Fruit fly (Drosophila melanogaster) whole organism, embryonic: ENCODE measurements around the gene CG5107.

Experiments
- BEAF-32 ChIP-seq: fragments of 200-800 bp; sonication (Bioruptor generic); optimal IDR thresholded peaks from 3 replicates; lab custom pipeline; 2017; ENCODE audit warnings: missing biosample characterization, missing genetic modification characterization, mild to moderate bottlenecking, moderate library complexity, missing genetic modification reagents
- Bgb ChIP-seq: fragments of 200-800 bp; sonication (Bioruptor generic); IDR thresholded peaks from 2 replicates; pipeline ENCODE4 v1.3.6; 2022; ENCODE audit warnings: missing biosample characterization, missing genetic modification characterization; ENCODE audit not compliant: partially characterized antibody
- Bteb2 ChIP-seq: fragments of 200-800 bp; sonication (Bioruptor generic); optimal IDR thresholded peaks from 2 replicates; lab custom pipeline; 2016; ENCODE audit warnings: missing biosample characterization, missing genetic modification characterization
- CG10431 ChIP-seq: fragments of 200-800 bp; sonication (Bioruptor generic); optimal IDR thresholded peaks from 3 replicates; lab custom pipeline; 2018; ENCODE audit warnings: missing biosample characterization, mild to moderate bottlenecking, missing genetic modification characterization
- CG10543 ChIP-seq: fragments of 200-800 bp; sonication (Bioruptor generic); optimal IDR thresholded peaks from 3 replicates; lab custom pipeline; 2017; ENCODE audit warnings: missing biosample characterization, mild to moderate bottlenecking, missing genetic modification characterization, moderate library complexity
- CG11093 ChIP-seq: fragments of 200-800 bp; sonication (Bioruptor generic); IDR thresholded peaks from 3 replicates; pipeline ENCODE4 v1.3.6; 2022; ENCODE audit warnings: missing biosample characterization, missing genetic modification characterization
- CG12659 ChIP-seq: fragments of 200-800 bp; sonication (Bioruptor generic); optimal IDR thresholded peaks from 3 replicates; lab custom pipeline; 2017; ENCODE audit warnings: mild to moderate bottlenecking, missing biosample characterization, missing genetic modification reagents, missing genetic modification characterization
- CG13287 ChIP-seq: fragments of 200-800 bp; sonication (Bioruptor generic); IDR thresholded peaks from 2 replicates; pipeline ENCODE4 v1.3.6; 2022; ENCODE audit warnings: missing biosample characterization, missing genetic modification characterization; ENCODE audit not compliant: partially characterized antibody
- CG14965 ChIP-seq: fragments of 200-800 bp; sonication (Bioruptor generic); optimal IDR thresholded peaks from 2 replicates; lab custom pipeline; 2016; ENCODE audit warnings: missing biosample characterization, missing genetic modification characterization, borderline replicate concordance
- CG16813 ChIP-seq: fragments of 200-800 bp; sonication (Bioruptor generic); IDR thresholded peaks from 3 replicates; pipeline ENCODE4 v1.3.6; 2022; ENCODE audit warnings: missing biosample characterization, missing genetic modification characterization; ENCODE audit not compliant: partially characterized antibody
- CG16815 ChIP-seq: fragments of 200-800 bp; sonication (Bioruptor generic); optimal IDR thresholded peaks from 3 replicates; lab custom pipeline; 2017; ENCODE audit warnings: missing biosample characterization, mild to moderate bottlenecking, missing genetic modification characterization
- CG17829 ChIP-seq: fragments of 200-800 bp; optimal IDR thresholded peaks from 2 replicates; lab custom pipeline; 2019; ENCODE audit warnings: missing biosample characterization, mild to moderate bottlenecking, missing genetic modification characterization, moderate library complexity
- CG2129 ChIP-seq: fragments of 200-800 bp; sonication (Bioruptor generic); IDR thresholded peaks from 2 replicates; pipeline ENCODE4 v1.3.6; 2022; ENCODE audit warnings: missing biosample characterization, missing genetic modification characterization; ENCODE audit not compliant: partially characterized antibody
- CG4820 ChIP-seq: fragments of 200-800 bp; sonication (Bioruptor generic); optimal IDR thresholded peaks from 3 replicates; lab custom pipeline; 2016; ENCODE audit warnings: missing biosample characterization, missing genetic modification characterization
- CG6791 ChIP-seq: fragments of 200-800 bp; sonication (Bioruptor generic); IDR thresholded peaks from 3 replicates; pipeline ENCODE4 v1.3.6; 2022; ENCODE audit warnings: missing biosample characterization, missing genetic modification characterization; ENCODE audit not compliant: partially characterized antibody
- Dll ChIP-seq: fragments of 200-800 bp; sonication (Bioruptor generic); IDR thresholded peaks from 4 replicates; pipeline ENCODE4 v1.3.6; 2022; ENCODE audit warnings: missing biosample characterization, missing genetic modification characterization; ENCODE audit not compliant: partially characterized antibody
- Doc3 ChIP-seq: fragments of 200-800 bp; sonication (Bioruptor generic); IDR thresholded peaks from 3 replicates; pipeline ENCODE4 v1.3.6; 2022; ENCODE audit warnings: missing biosample characterization, missing genetic modification characterization; ENCODE audit not compliant: partially characterized antibody
- Dref ChIP-seq: fragments of 200-800 bp; sonication (Bioruptor generic); IDR thresholded peaks from 2 replicates; pipeline ENCODE4 v1.3.6; 2022; ENCODE audit warnings: missing biosample characterization, missing genetic modification characterization
- HLH4C ChIP-seq: fragments of 200-800 bp; sonication (Bioruptor generic); IDR thresholded peaks from 3 replicates; pipeline ENCODE4 v1.3.6; 2022; ENCODE audit warnings: missing biosample characterization, missing genetic modification characterization; ENCODE audit not compliant: partially characterized antibody
- NC2β ChIP-seq: fragments of 200-800 bp; sonication (Bioruptor generic); optimal IDR thresholded peaks from 2 replicates; lab custom pipeline; 2016; ENCODE audit warnings: missing biosample characterization, missing genetic modification characterization
- Oaz ChIP-seq: fragments of 200-800 bp; sonication (Bioruptor generic); IDR thresholded peaks from 2 replicates; pipeline ENCODE4 v1.3.6; 2022; ENCODE audit warnings: missing biosample characterization, missing genetic modification characterization
- Scr ChIP-seq: fragments of 200-800 bp; sonication (Bioruptor generic); IDR thresholded peaks from 2 replicates; pipeline ENCODE4 v1.3.6; 2022; ENCODE audit warnings: missing biosample characterization, missing genetic modification characterization; ENCODE audit not compliant: partially characterized antibody
- crp ChIP-seq, 2 experiments: fragments of 200-800 bp; sonication (Bioruptor generic); optimal IDR thresholded peaks; 2 replicates in 1 of 2; 3 replicates in 1 of 2; lab custom pipeline; 2017; ENCODE audit warnings: missing biosample characterization in 2 of 2, missing genetic modification characterization in 2 of 2, mild to moderate bottlenecking in 1 of 2, moderate library complexity in 1 of 2
- fd3F ChIP-seq: fragments of 200-800 bp; sonication (Bioruptor generic); optimal IDR thresholded peaks from 2 replicates; lab custom pipeline; 2018; ENCODE audit warnings: missing biosample characterization, mild to moderate bottlenecking, missing genetic modification characterization, moderate library complexity
- hb ChIP-seq: fragments of 200-800 bp; sonication (Bioruptor generic); IDR thresholded peaks from 3 replicates; pipeline ENCODE4 v1.3.6; 2022; ENCODE audit warnings: missing biosample characterization, missing genetic modification characterization; ENCODE audit not compliant: partially characterized antibody
- hbn ChIP-seq: fragments of 200-800 bp; sonication (Bioruptor generic); IDR thresholded peaks from 2 replicates; pipeline ENCODE4 v1.3.6; 2022; ENCODE audit warnings: missing biosample characterization, missing genetic modification characterization; ENCODE audit not compliant: partially characterized antibody
- knrl ChIP-seq: fragments of 200-800 bp; sonication (Bioruptor generic); IDR thresholded peaks from 3 replicates; pipeline ENCODE4 v1.3.6; 2022; ENCODE audit warnings: missing biosample characterization, missing genetic modification characterization; ENCODE audit not compliant: partially characterized antibody
- lola ChIP-seq, 3 experiments: fragments of >200 bp in 2 of 3; fragments of 200-800 bp in 1 of 3; sonication (Bioruptor generic) in 1 of 3; optimal IDR thresholded peaks; 2 replicates each; lab custom pipeline; 2017 to 2019; ENCODE audit warnings: missing biosample characterization in 3 of 3, missing genetic modification characterization in 3 of 3, mild to moderate bottlenecking in 1 of 3, moderate library complexity in 1 of 3
- nerfin-2 ChIP-seq: fragments of 200-800 bp; sonication (Bioruptor generic); IDR thresholded peaks from 2 replicates; pipeline ENCODE4 v1.3.6; 2022; ENCODE audit warnings: missing biosample characterization, missing genetic modification characterization; ENCODE audit not compliant: partially characterized antibody
- nmo ChIP-seq: fragments of 200-800 bp; sonication (Bioruptor generic); optimal IDR thresholded peaks from 2 replicates; lab custom pipeline; 2018; ENCODE audit warnings: missing biosample characterization, mild to moderate bottlenecking, missing genetic modification characterization, moderate library complexity
- sna ChIP-seq: fragments of 200-800 bp; sonication (Bioruptor generic); IDR thresholded peaks from 2 replicates; pipeline ENCODE4 v1.3.6; 2022; ENCODE audit warnings: missing biosample characterization, missing genetic modification characterization; ENCODE audit not compliant: partially characterized antibody
- stwl ChIP-seq: fragments of 200-800 bp; sonication (Bioruptor generic); optimal IDR thresholded peaks from 3 replicates; lab custom pipeline; 2018; ENCODE audit warnings: missing biosample characterization, mild to moderate bottlenecking, missing genetic modification characterization, moderate library complexity
- tna ChIP-seq: fragments of 200-800 bp; sonication (Bioruptor generic); IDR thresholded peaks from 2 replicates; pipeline ENCODE4 v1.3.6; 2022; ENCODE audit warnings: missing biosample characterization, missing genetic modification characterization; ENCODE audit not compliant: partially characterized antibody
- ttk ChIP-seq: fragments of 200-800 bp; sonication (Bioruptor generic); IDR thresholded peaks from 2 replicates; pipeline ENCODE4 v2.1.2; 2022; ENCODE audit warnings: missing biosample characterization, missing genetic modification characterization
- unc-4 ChIP-seq: fragments of 200-800 bp; sonication (Bioruptor generic); IDR thresholded peaks from 2 replicates; pipeline ENCODE4 v1.3.6; 2022; ENCODE audit warnings: missing biosample characterization, missing genetic modification characterization; ENCODE audit not compliant: partially characterized antibody
- vnd ChIP-seq: fragments of 200-800 bp; sonication (Bioruptor generic); IDR thresholded peaks from 3 replicates; pipeline ENCODE4 v1.3.6; 2022; ENCODE audit warnings: missing biosample characterization, missing genetic modification characterization; ENCODE audit not compliant: partially characterized antibody
- wek ChIP-seq: fragments of 200-800 bp; sonication (Bioruptor generic); optimal IDR thresholded peaks from 3 replicates; lab custom pipeline; 2018; ENCODE audit warnings: missing biosample characterization, mild to moderate bottlenecking, missing genetic modification characterization, moderate library complexity
- wor ChIP-seq: fragments of 200-800 bp; sonication (Bioruptor generic); IDR thresholded peaks from 2 replicates; pipeline ENCODE4 v1.3.6; 2022; ENCODE audit warnings: missing biosample characterization, missing genetic modification characterization

Gene CG5107

dm6 chr3R:25495072-25495471, 9.9 kb upstream of the CG5107 start, which contains the start of gene CG33494 (continued):
- TF ChIP-seq Bteb2 (GFP tag; lab: Kevin White, UChicago) (no peak), CG11093 (GFP tag; lab: Robert Waterston, UW) (no peak), lola (GFP tag; optimal IDR thresholded peaks at IDR 0.05; lab: Kevin White, UChicago) (no peak), CG10543 (no peak), fd3F (GFP tag; lab: Kevin White, UChicago) (no peak), stwl (tag; lab: Kevin White, UChicago) (peak; percentile 20), crp (GFP tag; optimal IDR thresholded peaks at IDR 0.05; lab: Kevin White, UChicago) (no peak), nmo (GFP tag; lab: Kevin White, UChicago) (peak; percentile 0), Oaz (no peak)

- no peak for TF ChIP-seq wek (GFP tag; lab: Kevin White, UChicago)
- TF ChIP-seq stwl (tag; lab: Kevin White, UChicago): peak; percentile 58
- peak; percentile 61; the same call in 1 of the 3 replicates for TF ChIP-seq hb (GFP tag; lab: Robert Waterston, UW)
- TF ChIP-seq CG16813 (GFP tag; lab: Robert Waterston, UW): peak; percentile 55; the same call in 2 of the 3 replicates
- peak; percentile 63; the same call in 2 of the 3 replicates for TF ChIP-seq Doc3
- TF ChIP-seq Bgb (GFP tag; lab: Robert Waterston, UW): 0 out of 2 replicates have a peak, but pooled peaks have one; percentile 9
- TF ChIP-seq sna: 0 out of 2 replicates have a peak, but pooled peaks have one; percentile 43
- TF ChIP-seq CG13287 (GFP tag; lab: Robert Waterston, UW): peak; percentile 74
- TF ChIP-seq hbn (GFP tag; lab: Robert Waterston, UW): 0 out of 2 replicates have a peak, but pooled peaks have one; percentile 40
- TF ChIP-seq CG17829 (tag; lab: Kevin White, UChicago): no peak
- TF ChIP-seq HLH4C (GFP tag; lab: Robert Waterston, UW): peak; percentile 55; the same call in 2 of the 3 replicates
- no peak for TF ChIP-seq ttk
- TF ChIP-seq CG6791: 0 out of 3 replicates have a peak, but pooled peaks have one; percentile 20
- 0 out of 2 replicates have a peak, but pooled peaks have one; percentile 49 for TF ChIP-seq nerfin-2
- no peak for TF ChIP-seq NC2β (GFP tag; lab: Kevin White, UChicago)
- TF ChIP-seq CG10431 (GFP tag; lab: Kevin White, UChicago): no peak
- peak; percentile 37 for TF ChIP-seq BEAF-32 (GFP tag; lab: Kevin White, UChicago)
- no peak for TF ChIP-seq CG4820 (GFP tag; lab: Kevin White, UChicago)
- TF ChIP-seq unc-4 (GFP tag; lab: Robert Waterston, UW): peak; percentile 63
- TF ChIP-seq vnd: 0 out of 3 replicates have a peak, but pooled peaks have one; percentile 22
- peak; percentile 25; the same call in 1 of the 2 replicates for TF ChIP-seq CG2129 (GFP tag; lab: Robert Waterston, UW)
- TF ChIP-seq Scr: peak; percentile 70
- peak; percentile 47 for TF ChIP-seq Dref (GFP tag; lab: Robert Waterston, UW)
- TF ChIP-seq Dll (GFP tag; lab: Robert Waterston, UW): peak; percentile 77
- no peak for TF ChIP-seq tna (GFP tag; lab: Robert Waterston, UW)
- TF ChIP-seq knrl (GFP tag; lab: Robert Waterston, UW): peak; percentile 61; the same call in 2 of the 3 replicates
- TF ChIP-seq CG12659: no peak
- TF ChIP-seq CG16815: no peak
- no peak for TF ChIP-seq CG14965 (GFP tag; lab: Kevin White, UChicago)
- TF ChIP-seq wor (GFP tag; lab: Robert Waterston, UW): no peak
Measured at dm6 chr3R:25495753-25496152, 9.2 kb upstream of the CG5107 start.
